Worm (Caenorhabditis elegans) whole organism, early embryonic: Measurements from ENCODE around the gene clec-123.
"Not testable (repeated sequence)": the region's sequence is repeated elsewhere in the genome, so short reads cannot be mapped to it uniquely, and the experiment has no call there.

Experiments used
- B0310.2 ChIP-seq: sonication (generic microtip); optimal IDR thresholded peaks from 2 replicates; lab custom pipeline; 2016; ENCODE audit warnings: mild to moderate bottlenecking, missing genetic modification characterization, missing compliant biosample characterization
- F13C5.2 ChIP-seq: sonication (generic microtip); optimal IDR thresholded peaks from 2 replicates; lab custom pipeline; 2017; ENCODE audit warnings: mild to moderate bottlenecking, missing genetic modification characterization, inconsistent platforms, missing compliant biosample characterization
- aly-1 ChIP-seq: sonication (generic microtip); optimal IDR thresholded peaks from 2 replicates; lab custom pipeline; 2016; ENCODE audit warnings: missing genetic modification characterization, missing compliant biosample characterization
- ama-1 ChIP-seq: fragments of 150-350 bp; optimal IDR thresholded peaks from 2 replicates; lab custom pipeline; 2014
- ceh-13 ChIP-seq: fragments of 200-800 bp; sonication (Bioruptor generic); optimal IDR thresholded peaks from 2 replicates; lab custom pipeline; 2018; ENCODE audit warnings: mild to moderate bottlenecking, missing genetic modification characterization, missing compliant biosample characterization
- ceh-36 ChIP-seq: sonication (generic microtip); optimal IDR thresholded peaks from 2 replicates; lab custom pipeline; 2016; ENCODE audit warnings: missing genetic modification characterization, inconsistent platforms, missing compliant biosample characterization
- ets-7 ChIP-seq: sonication (generic microtip); optimal IDR thresholded peaks from 2 replicates; lab custom pipeline; 2016; ENCODE audit warnings: missing genotype, missing genetic modification characterization, missing compliant biosample characterization
- flt-1 ChIP-seq: fragments of 200-800 bp; sonication (Bioruptor generic); IDR thresholded peaks from 2 replicates; pipeline ENCODE4 v1.3.6; 2022; ENCODE audit warnings: missing genetic modification characterization, missing compliant biosample characterization
- hmbx-1 ChIP-seq: sonication (generic microtip); optimal IDR thresholded peaks from 2 replicates; lab custom pipeline; 2016; ENCODE audit warnings: mild to moderate bottlenecking, missing genetic modification characterization, missing compliant biosample characterization
- hmg-4 ChIP-seq: fragments of 200-800 bp; sonication (Bioruptor generic); optimal IDR thresholded peaks from 2 replicates; lab custom pipeline; 2018; ENCODE audit warnings: mild to moderate bottlenecking, missing genetic modification characterization, missing compliant biosample characterization
- hnd-1 ChIP-seq: sonication (generic microtip); optimal IDR thresholded peaks from 2 replicates; lab custom pipeline; 2016; ENCODE audit warnings: missing genetic modification characterization, missing compliant biosample characterization
- pes-1 ChIP-seq: fragments of 200-800 bp; sonication (Bioruptor generic); IDR thresholded peaks from 2 replicates; pipeline ENCODE4 v1.3.6; 2022; ENCODE audit warnings: missing genetic modification reagents, missing genetic modification characterization, missing compliant biosample characterization
- scrt-1 ChIP-seq: fragments of 200-800 bp; sonication (Bioruptor generic); IDR thresholded peaks from 2 replicates; pipeline ENCODE4 v1.3.6; 2022; ENCODE audit warnings: missing genetic modification characterization, missing compliant biosample characterization
- sea-1 ChIP-seq: fragments of 200-800 bp; sonication (Bioruptor generic); conservative IDR thresholded peaks from 2 replicates; pipeline ENCODE4 v1.3.6; 2022; ENCODE audit warnings: missing genetic modification characterization, missing compliant biosample characterization
- tbx-11 ChIP-seq: fragments of 200-800 bp; sonication (Bioruptor generic); IDR thresholded peaks from 2 replicates; pipeline ENCODE4 v1.3.6; 2022; ENCODE audit warnings: missing genetic modification characterization, missing compliant biosample characterization
- tbx-37 ChIP-seq: fragments of 200-800 bp; sonication (Bioruptor generic); conservative IDR thresholded peaks from 2 replicates; pipeline ENCODE4 v1.3.6; 2022; ENCODE audit warnings: missing genetic modification reagents, missing genetic modification characterization, missing compliant biosample characterization
- tra-4 ChIP-seq: sonication (generic microtip); optimal IDR thresholded peaks from 2 replicates; lab custom pipeline; 2017; ENCODE audit warnings: missing genetic modification characterization, missing compliant biosample characterization

Gene clec-123

DNA sequence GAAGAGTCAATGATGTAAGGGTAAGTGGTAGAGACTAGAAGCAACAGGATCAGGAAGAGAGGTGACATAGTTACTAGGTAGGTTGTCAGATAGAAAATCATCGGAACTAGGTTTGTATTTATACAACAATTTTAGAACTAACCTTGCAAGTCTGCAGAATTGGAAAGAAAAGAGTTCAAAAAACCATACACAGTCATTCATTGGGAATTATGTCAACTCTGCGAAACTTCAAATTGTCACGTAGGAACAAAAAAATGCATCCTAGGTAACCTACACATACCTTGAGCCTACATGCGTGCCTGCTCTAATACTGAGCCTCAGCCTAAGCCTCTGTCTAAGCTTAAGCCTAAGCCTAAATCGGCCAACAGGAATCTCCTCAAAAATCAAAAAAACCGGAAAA is 12.3 kb downstream of the clec-123 start, which contains the start of gene ins-19:
TSS of gene ins-19 (minus strand) at position 101 of the 400 bp plus-strand sequence.
- TF ChIP-seq ama-1 (lab: Kevin White, UChicago) (no peak), flt-1 (GFP tag; lab: Robert Waterston, UW) (no peak), scrt-1 (GFP tag; lab: Robert Waterston, UW) (no peak), tra-4 (tag; lab: Kevin White, UChicago) (no peak), aly-1 (tag; lab: Kevin White, UChicago) (no peak), hmbx-1 (no peak), ceh-13 (no peak), ceh-36 (tag; lab: Kevin White, UChicago) (no peak), F13C5.2 (tag; lab: Kevin White, UChicago) (no peak), B0310.2 (tag; lab: Kevin White, UChicago) (no peak), hmg-4 (GFP tag; lab: Kevin White, UChicago) (no peak)

DNA sequence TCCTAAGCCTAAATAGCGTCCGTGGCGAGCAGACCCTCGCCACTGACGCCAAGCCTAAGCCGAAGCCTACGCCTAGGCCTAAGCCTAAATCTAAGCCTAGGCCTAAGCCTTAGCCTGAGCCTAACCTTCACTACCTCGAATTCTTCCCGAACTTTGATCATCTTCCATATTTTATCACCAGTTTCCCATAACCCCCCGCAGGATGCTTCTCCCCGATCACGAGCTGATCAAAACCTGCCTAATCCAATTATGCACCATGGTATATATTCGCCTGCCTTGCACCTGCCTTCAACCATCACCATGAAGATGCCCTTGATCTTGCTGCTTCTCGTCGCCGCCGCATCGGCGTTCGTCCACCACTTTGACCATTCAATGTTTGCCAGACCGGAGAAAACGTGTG is 12.7 kb downstream of the clec-123 start, which contains the start of gene ins-31:
TSS of gene ins-31 (plus strand) at position 301 of the 400 bp plus-strand sequence.
- 0 out of 2 replicates have a peak, but pooled peaks have one; percentile 32 for TF ChIP-seq pes-1 (GFP tag; lab: Robert Waterston, UW)

DNA sequence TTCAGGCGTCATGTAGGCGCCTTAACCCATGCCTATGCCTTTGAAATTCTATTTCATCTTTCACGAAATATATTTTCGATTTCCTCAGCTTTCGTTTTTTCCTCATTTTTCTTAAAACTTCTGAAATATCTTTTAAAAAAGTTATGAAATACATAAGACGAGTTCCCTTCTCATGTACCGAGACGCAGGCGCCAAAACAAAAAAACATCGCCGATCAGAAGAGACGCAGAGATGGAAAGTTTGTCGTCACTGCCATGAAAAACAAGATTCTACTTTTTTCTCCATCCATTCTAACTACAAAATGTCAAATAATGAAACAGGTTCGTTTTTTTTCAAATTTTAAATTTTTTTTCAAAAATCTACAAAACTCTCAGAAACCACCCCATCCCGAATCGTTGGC is 15.0 kb downstream of the clec-123 start, which contains the start of gene chil-24:
TSS of gene chil-24 (plus strand) at position 156 of the 400 bp plus-strand sequence.
- no peak for TF ChIP-seq ceh-13
- no peak for TF ChIP-seq ets-7 (tag; lab: Kevin White, UChicago)
- TF ChIP-seq sea-1 (GFP tag; lab: Robert Waterston, UW), result no peak
- TF ChIP-seq flt-1 (GFP tag; lab: Robert Waterston, UW), result no peak
- TF ChIP-seq hmg-4 (GFP tag; lab: Kevin White, UChicago), result no peak
- TF ChIP-seq hmbx-1, result no peak
- no peak for TF ChIP-seq pes-1 (GFP tag; lab: Robert Waterston, UW)
- TF ChIP-seq tbx-37 (GFP tag; lab: Robert Waterston, UW), result no peak
- TF ChIP-seq scrt-1 (GFP tag; lab: Robert Waterston, UW), result no peak
- no peak for TF ChIP-seq ama-1 (lab: Kevin White, UChicago)
- TF ChIP-seq tra-4 (tag; lab: Kevin White, UChicago), result no peak
- no peak for TF ChIP-seq hnd-1 (tag; lab: Kevin White, UChicago)
- TF ChIP-seq B0310.2 (tag; lab: Kevin White, UChicago), result no peak
- TF ChIP-seq aly-1 (tag; lab: Kevin White, UChicago), result no peak
- TF ChIP-seq tbx-11 (GFP tag; lab: Robert Waterston, UW), result no peak
- no peak for TF ChIP-seq ceh-36 (tag; lab: Kevin White, UChicago)
- TF ChIP-seq F13C5.2 (tag; lab: Kevin White, UChicago), result no peak

DNA sequence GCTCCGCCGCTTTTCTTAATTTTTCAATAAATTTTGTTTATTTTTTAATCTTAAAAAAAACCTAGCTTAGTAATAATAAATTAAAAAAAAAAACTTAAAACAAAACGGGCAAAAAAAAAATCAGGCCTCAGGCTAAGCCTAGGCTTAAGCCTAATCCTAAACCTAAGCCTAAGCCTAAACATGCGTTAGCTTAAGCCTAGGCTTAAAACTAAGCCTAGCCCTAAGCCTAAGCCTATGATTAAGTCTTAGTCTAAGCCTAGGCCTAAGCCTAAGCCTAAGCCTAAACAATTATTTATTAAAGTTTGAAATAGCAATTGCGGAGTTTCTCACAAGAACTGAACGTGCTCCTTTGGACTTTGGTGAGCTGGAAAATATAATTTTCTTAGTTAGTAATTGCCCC is 21.3 kb downstream of the clec-123 start:
- TF ChIP-seq ceh-36 (tag; lab: Kevin White, UChicago), result peak; percentile 63
- no peak for TF ChIP-seq ets-7 (tag; lab: Kevin White, UChicago)

DNA sequence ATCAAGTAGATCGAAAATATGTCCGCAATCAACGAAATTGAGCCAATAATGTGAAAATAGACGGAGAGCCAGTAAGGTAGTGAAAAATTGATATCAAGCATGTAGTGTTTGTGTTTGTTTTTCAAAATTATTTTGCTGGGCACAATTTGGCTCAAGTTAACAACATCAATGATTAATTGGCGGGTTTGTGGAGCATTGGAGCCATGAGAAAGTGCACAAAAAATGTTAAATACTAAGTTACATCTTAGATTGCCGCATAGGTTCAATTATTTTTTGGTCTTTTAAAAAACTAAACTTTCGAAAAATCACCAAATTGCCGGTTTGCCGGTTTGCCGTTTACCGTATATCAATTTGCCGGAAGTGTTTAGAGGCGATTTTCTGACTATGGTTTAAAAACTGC is 23.8 kb downstream of the clec-123 start, which contains the start of gene sri-54:
TSS of gene sri-54 (minus strand) at position 101 of the 400 bp plus-strand sequence.
- no peak for TF ChIP-seq tbx-37 (GFP tag; lab: Robert Waterston, UW)
- TF ChIP-seq hmg-4 (GFP tag; lab: Kevin White, UChicago), result no peak
- no peak for TF ChIP-seq hmbx-1
- TF ChIP-seq sea-1 (GFP tag; lab: Robert Waterston, UW), result no peak
- TF ChIP-seq F13C5.2 (tag; lab: Kevin White, UChicago), result no peak
- no peak for TF ChIP-seq aly-1 (tag; lab: Kevin White, UChicago)
- TF ChIP-seq hnd-1 (tag; lab: Kevin White, UChicago), result no peak

DNA sequence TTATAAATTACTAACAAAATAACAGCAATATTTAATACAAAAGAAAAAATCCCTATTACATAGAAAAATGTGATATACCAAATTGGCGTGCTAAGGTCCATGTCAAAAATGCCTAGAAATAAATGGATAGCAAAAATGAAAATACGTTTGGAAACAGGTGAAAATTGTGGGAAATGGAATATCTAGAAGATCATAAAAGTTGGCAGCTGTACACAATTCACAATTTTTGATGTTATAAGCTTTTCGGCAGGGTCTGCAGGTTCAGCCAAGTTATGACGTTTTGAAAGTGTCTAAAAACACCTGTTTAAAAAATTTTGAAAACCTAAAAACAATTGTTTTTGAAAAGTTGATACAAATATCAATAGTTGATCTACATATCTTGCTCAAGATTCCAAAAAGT is 28.8 kb downstream of the clec-123 start, which contains the start of gene sri-42:
TSS of gene sri-42 (minus strand) at position 101 of the 400 bp plus-strand sequence.
- TF ChIP-seq hnd-1 (tag; lab: Kevin White, UChicago); hmbx-1; tbx-11 (GFP tag; lab: Robert Waterston, UW): not testable (repeated sequence)

DNA sequence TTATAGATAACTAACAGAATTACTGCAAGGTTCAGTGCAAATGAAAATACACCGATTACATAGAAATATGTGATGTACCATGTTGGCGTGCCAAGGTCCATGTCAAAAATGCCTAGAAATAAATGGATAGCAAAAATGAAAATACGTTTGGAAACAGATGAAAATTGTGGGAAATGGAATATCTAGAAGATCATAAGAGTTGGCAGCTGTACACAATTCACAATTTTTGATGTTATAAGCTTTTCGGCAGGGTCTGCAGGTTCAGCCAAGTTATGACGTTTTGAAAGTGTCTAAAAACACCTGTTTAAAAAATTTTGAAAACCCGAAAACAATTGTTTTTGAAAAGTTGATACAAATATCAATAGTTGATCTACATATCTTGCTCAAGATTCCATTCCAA is 30.5 kb downstream of the clec-123 start, which contains the start of gene sri-43:
TSS of gene sri-43 (minus strand) at position 101 of the 400 bp plus-strand sequence.
- TF ChIP-seq ceh-13; ets-7 (tag; lab: Kevin White, UChicago); ama-1 (lab: Kevin White, UChicago): not testable (repeated sequence)

DNA sequence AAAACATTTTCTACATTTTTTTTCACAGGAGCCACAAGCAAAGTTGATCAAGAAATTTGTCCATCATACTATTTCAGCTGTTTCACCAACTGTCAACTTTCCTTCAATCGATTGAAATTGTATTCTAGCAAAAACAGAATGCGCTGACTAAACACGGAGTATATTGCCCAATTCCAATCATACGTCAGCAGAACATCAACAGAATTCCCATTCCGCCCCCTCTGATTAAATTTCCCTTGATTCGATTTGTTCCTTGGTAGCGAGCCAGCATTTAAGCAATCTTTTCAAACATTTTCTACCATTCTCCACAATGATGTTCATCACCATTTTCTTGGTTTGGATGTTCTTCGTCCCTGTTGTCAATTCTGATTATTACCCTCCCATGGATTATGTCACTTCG is 31.8 kb downstream of the clec-123 start, which contains the start of gene T10D4.15:
TSS of gene T10D4.15 (plus strand) at position 301 of the 400 bp plus-strand sequence.
- TF ChIP-seq ceh-13, result no peak
- TF ChIP-seq hnd-1 (tag; lab: Kevin White, UChicago), result no peak
- TF ChIP-seq tbx-37 (GFP tag; lab: Robert Waterston, UW), result no peak
- TF ChIP-seq sea-1 (GFP tag; lab: Robert Waterston, UW), result no peak
- TF ChIP-seq hmg-4 (GFP tag; lab: Kevin White, UChicago), result no peak
- TF ChIP-seq ama-1 (lab: Kevin White, UChicago), result no peak
- no peak for TF ChIP-seq F13C5.2 (tag; lab: Kevin White, UChicago)
- TF ChIP-seq ets-7 (tag; lab: Kevin White, UChicago), result no peak
- no peak for TF ChIP-seq flt-1 (GFP tag; lab: Robert Waterston, UW)
- no peak for TF ChIP-seq tbx-11 (GFP tag; lab: Robert Waterston, UW)
